Fruit fly (Drosophila melanogaster) whole organism, adult: ENCODE data around the gene RpL30.

Experiments
- CG11617 ChIP-seq: fragments of 200-800 bp; sonication (Bioruptor generic); optimal IDR thresholded peaks from 2 replicates; lab custom pipeline; 2017; ENCODE audit warnings: mild to moderate bottlenecking, missing biosample characterization, missing genetic modification reagents, missing genetic modification characterization
- CG12768 ChIP-seq: fragments of 200-800 bp; sonication (Bioruptor generic); optimal IDR thresholded peaks from 2 replicates; lab custom pipeline; 2017; ENCODE audit warnings: missing biosample characterization, missing genetic modification characterization, mild to moderate bottlenecking, moderate library complexity, missing genetic modification reagents
- CG14711 ChIP-seq: fragments of 200-800 bp; sonication (Bioruptor generic); optimal IDR thresholded peaks from 2 replicates; lab custom pipeline; 2018; ENCODE audit warnings: missing biosample characterization, mild to moderate bottlenecking, missing genetic modification characterization, moderate library complexity
- CG1620 ChIP-seq: fragments of 200-800 bp; sonication (Bioruptor generic); optimal IDR thresholded peaks from 2 replicates; lab custom pipeline; 2016; ENCODE audit warnings: missing biosample characterization, missing genetic modification characterization
- CG33017 ChIP-seq: fragments of 200-800 bp; sonication (Bioruptor generic); optimal IDR thresholded peaks from 2 replicates; lab custom pipeline; 2018; ENCODE audit warnings: missing biosample characterization, mild to moderate bottlenecking, missing genetic modification characterization, moderate library complexity
- CG5204 ChIP-seq: fragments of 200-800 bp; sonication (Bioruptor generic); optimal IDR thresholded peaks from 2 replicates; lab custom pipeline; 2016; ENCODE audit warnings: missing biosample characterization, missing genetic modification characterization
- CG7045 ChIP-seq: fragments of 200-800 bp; sonication (Bioruptor generic); optimal IDR thresholded peaks from 2 replicates; lab custom pipeline; 2017; ENCODE audit warnings: missing biosample characterization, mild to moderate bottlenecking, missing genetic modification characterization
- CG7101 ChIP-seq: fragments of 200-800 bp; sonication (Bioruptor generic); optimal IDR thresholded peaks from 2 replicates; lab custom pipeline; 2018; ENCODE audit warnings: missing biosample characterization, mild to moderate bottlenecking, missing genetic modification characterization, moderate library complexity
- Clk ChIP-seq: fragments of 200-800 bp; sonication (Bioruptor generic); optimal IDR thresholded peaks from 2 replicates; lab custom pipeline; 2017; ENCODE audit warnings: missing biosample characterization, missing genetic modification characterization
- Crg-1 ChIP-seq: fragments of 200-800 bp; sonication (Bioruptor generic); optimal IDR thresholded peaks from 2 replicates; lab custom pipeline; 2016; ENCODE audit warnings: missing biosample characterization, missing genetic modification characterization
- Hr96 ChIP-seq: fragments of 200-800 bp; sonication (Bioruptor generic); optimal IDR thresholded peaks from 2 replicates; lab custom pipeline; 2016; ENCODE audit warnings: missing biosample characterization, missing genetic modification characterization
- Mnt ChIP-seq: fragments of 200-800 bp; sonication (Bioruptor generic); optimal IDR thresholded peaks from 2 replicates; lab custom pipeline; 2016; ENCODE audit warnings: missing biosample characterization, mild to moderate bottlenecking, missing genetic modification characterization
- bab1 ChIP-seq: fragments of 200-800 bp; sonication (Bioruptor generic); optimal IDR thresholded peaks from 3 replicates; lab custom pipeline; 2019; ENCODE audit warnings: missing biosample characterization, mild to moderate bottlenecking, missing genetic modification characterization, moderate library complexity
- cic ChIP-seq: fragments of 200-800 bp; sonication (Bioruptor generic); optimal IDR thresholded peaks from 2 replicates; lab custom pipeline; 2017; ENCODE audit warnings: missing biosample characterization, mild to moderate bottlenecking, missing genetic modification characterization, moderate library complexity
- cnc ChIP-seq, 2 experiments: fragments of >200 bp; optimal IDR thresholded peaks; 2 replicates each; lab custom pipeline; 2017
- kay ChIP-seq: fragments of 200-800 bp; sonication (Bioruptor generic); peaks from one replicate; lab custom pipeline; 2016; ENCODE audit warnings: missing biosample characterization, missing genetic modification characterization, borderline replicate concordance
- ovo ChIP-seq: fragments of 200-800 bp; sonication (Bioruptor generic); optimal IDR thresholded peaks from 2 replicates; lab custom pipeline; 2016; ENCODE audit warnings: missing biosample characterization, missing genetic modification characterization
- pad ChIP-seq: fragments of 200-800 bp; sonication (Bioruptor generic); optimal IDR thresholded peaks from 3 replicates; lab custom pipeline; 2017; ENCODE audit warnings: missing biosample characterization, missing genetic modification characterization, mild to moderate bottlenecking, moderate library complexity, missing genetic modification reagents
- tj ChIP-seq: fragments of 200-800 bp; sonication (Bioruptor generic); optimal IDR thresholded peaks from 3 replicates; lab custom pipeline; 2017; ENCODE audit warnings: missing biosample characterization, mild to moderate bottlenecking, missing genetic modification characterization, moderate library complexity
- toe ChIP-seq: fragments of 200-800 bp; sonication (Bioruptor generic); optimal IDR thresholded peaks from 2 replicates; lab custom pipeline; 2016; ENCODE audit warnings: missing biosample characterization, missing genetic modification characterization

RpL30 gene

DNA sequence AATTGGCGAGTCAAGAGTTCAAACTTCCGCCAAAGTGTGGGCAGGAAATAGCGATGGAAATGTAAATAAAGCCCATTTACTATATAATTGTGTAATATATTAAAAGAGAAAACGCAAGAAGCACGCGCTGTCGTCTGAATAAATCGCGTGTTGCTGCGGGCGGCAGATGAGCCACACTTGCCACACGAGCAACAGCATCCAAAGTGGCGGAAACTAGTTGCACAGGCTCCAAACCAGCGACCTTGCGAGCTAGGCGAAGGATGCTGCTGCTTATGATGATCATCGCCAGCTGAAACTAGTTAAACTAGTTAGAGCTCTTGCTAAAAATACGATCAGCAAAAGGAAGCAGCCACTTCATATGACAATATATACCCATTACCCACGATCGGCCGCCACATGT, 29.7 kb downstream of the RpL30 start:
- TF ChIP-seq CG14711 (tag; lab: Kevin White, UChicago) (no peak), cnc (optimal IDR thresholded peaks at IDR 0.05; lab: Kevin White, UChicago) (no peak), CG7101 (tag; lab: Kevin White, UChicago) (no peak), ovo (GFP tag; lab: Kevin White, UChicago) (no peak), Mnt (GFP tag; lab: Kevin White, UChicago) (no peak)

- TF ChIP-seq CG14711 (tag; lab: Kevin White, UChicago) (no peak), pad (GFP tag; lab: Kevin White, UChicago) (no peak), CG5204 (GFP tag; lab: Kevin White, UChicago) (no peak), tj (GFP tag; lab: Kevin White, UChicago) (no peak), CG33017 (tag; lab: Kevin White, UChicago) (no peak), Crg-1 (GFP tag; lab: Kevin White, UChicago) (no peak)
Observed at dm6 chr2L:18978923-18979322, 30.2 kb downstream of the RpL30 start.

DNA sequence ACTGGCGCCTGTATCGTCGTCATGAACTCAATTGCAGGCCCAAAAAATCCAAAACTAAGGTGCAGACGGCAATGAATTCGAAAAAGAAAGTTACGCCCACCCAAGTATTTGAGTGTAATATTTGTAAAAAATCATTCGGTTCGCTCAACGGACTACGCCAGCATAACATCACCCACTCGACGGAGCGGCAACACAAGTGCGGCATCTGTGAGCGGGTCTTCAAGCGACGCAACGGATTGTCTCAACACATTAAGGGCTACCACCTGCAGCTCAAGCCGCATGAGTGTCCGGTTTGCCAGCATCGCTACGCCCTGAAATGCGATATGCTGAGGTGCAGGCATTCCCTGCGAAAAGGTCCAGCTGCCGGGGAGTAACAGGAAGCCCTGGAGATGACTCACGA, 32.4 kb downstream of the RpL30 start:
- no peak for TF ChIP-seq kay (GFP tag; lab: Kevin White, UChicago)
- TF ChIP-seq CG33017 (tag; lab: Kevin White, UChicago), result no peak
- no peak for TF ChIP-seq cnc (optimal IDR thresholded peaks at IDR 0.05; lab: Kevin White, UChicago)
- no peak for TF ChIP-seq ovo (GFP tag; lab: Kevin White, UChicago)
- TF ChIP-seq Mnt (GFP tag; lab: Kevin White, UChicago), result no peak
- no peak for TF ChIP-seq CG1620
- no peak for TF ChIP-seq CG5204 (GFP tag; lab: Kevin White, UChicago)
- TF ChIP-seq CG12768 (GFP tag; lab: Kevin White, UChicago), result no peak
- TF ChIP-seq Crg-1 (GFP tag; lab: Kevin White, UChicago), result no peak
- no peak for TF ChIP-seq tj (GFP tag; lab: Kevin White, UChicago)
- TF ChIP-seq toe (GFP tag; lab: Kevin White, UChicago), result no peak
- no peak for TF ChIP-seq bab1 (GFP tag; lab: Kevin White, UChicago)
- no peak for TF ChIP-seq CG14711 (tag; lab: Kevin White, UChicago)
- TF ChIP-seq Hr96 (GFP tag; lab: Kevin White, UChicago), result no peak
- no peak for TF ChIP-seq pad (GFP tag; lab: Kevin White, UChicago)
- no peak for TF ChIP-seq cic (GFP tag; lab: Kevin White, UChicago)
- TF ChIP-seq CG11617, result no peak

- TF ChIP-seq CG5204 (GFP tag; lab: Kevin White, UChicago) (no peak), Crg-1 (GFP tag; lab: Kevin White, UChicago) (peak; percentile 77), pad (GFP tag; lab: Kevin White, UChicago) (peak; percentile 73), CG33017 (tag; lab: Kevin White, UChicago) (peak; percentile 63), toe (GFP tag; lab: Kevin White, UChicago) (peak; percentile 83), bab1 (GFP tag; lab: Kevin White, UChicago) (peak; percentile 47), cic (GFP tag; lab: Kevin White, UChicago) (peak; percentile 84), CG14711 (tag; lab: Kevin White, UChicago) (peak; percentile 68), kay (GFP tag; lab: Kevin White, UChicago) (no peak), CG7101 (tag; lab: Kevin White, UChicago) (peak; percentile 78), Hr96 (GFP tag; lab: Kevin White, UChicago) (peak; percentile 60), tj (GFP tag; lab: Kevin White, UChicago) (peak; percentile 76), CG1620 (peak; percentile 59), cnc (optimal IDR thresholded peaks at IDR 0.05; lab: Kevin White, UChicago) (no peak), Clk (GFP tag; lab: Kevin White, UChicago) (peak; percentile 57), ovo (GFP tag; lab: Kevin White, UChicago) (peak; percentile 81), Mnt (GFP tag; lab: Kevin White, UChicago) (peak; percentile 80), CG12768 (GFP tag; lab: Kevin White, UChicago) (peak; percentile 80), CG7045 (GFP tag; lab: Kevin White, UChicago) (peak; percentile 56), CG11617 (peak; percentile 83)
Observed at dm6 chr2L:18974063-18974779, 34.9 kb downstream of the RpL30 start, which contains the start of the genes L2HGDH and CG10431. Gene L2HGDH, minus strand, starts transcription at chr2L:18974448. Gene CG10431, plus strand, starts transcription at chr2L:18974710.

- TF ChIP-seq Crg-1 (GFP tag; lab: Kevin White, UChicago) (peak; percentile 48), pad (GFP tag; lab: Kevin White, UChicago) (peak; percentile 44), CG7101 (tag; lab: Kevin White, UChicago) (peak; percentile 55), cic (GFP tag; lab: Kevin White, UChicago) (peak; percentile 13), ovo (GFP tag; lab: Kevin White, UChicago) (no peak), cnc (optimal IDR thresholded peaks at IDR 0.05; lab: Kevin White, UChicago) (no peak), tj (GFP tag; lab: Kevin White, UChicago) (peak; percentile 49), CG1620 (peak; percentile 58), CG14711 (tag; lab: Kevin White, UChicago) (peak; percentile 46), Mnt (GFP tag; lab: Kevin White, UChicago) (peak; percentile 71), toe (GFP tag; lab: Kevin White, UChicago) (peak; percentile 63), kay (GFP tag; lab: Kevin White, UChicago) (no peak), Clk (GFP tag; lab: Kevin White, UChicago) (no peak), CG11617 (peak; percentile 53), Hr96 (GFP tag; lab: Kevin White, UChicago) (peak; percentile 67), CG12768 (GFP tag; lab: Kevin White, UChicago) (no peak), bab1 (GFP tag; lab: Kevin White, UChicago) (peak; percentile 63), CG33017 (tag; lab: Kevin White, UChicago) (peak; percentile 41), CG7045 (GFP tag; lab: Kevin White, UChicago) (peak; percentile 40), CG5204 (GFP tag; lab: Kevin White, UChicago) (peak; percentile 53)
Observed at dm6 chr2L:18968370-18969105, 40.6 kb downstream of the RpL30 start, which contains the start of the genes Nak and Tango6. Gene Nak, minus strand, starts transcription at chr2L:18968744. Gene Tango6, plus strand, starts transcription at chr2L:18969028.
